Worm (Caenorhabditis elegans): Measurements from ENCODE around the gene cest-35.1.

The cest-35.1 gene

ce11 chrV:5225660-5226059 is 17.3 kb downstream of the cest-35.1 start:
- TF ChIP-seq ceh-83 (GFP tag; optimal IDR thresholded peaks at IDR 0.05), result no peak
- no peak for TF ChIP-seq lin-13 (tag; optimal IDR thresholded peaks at IDR 0.05)
- no peak for TF ChIP-seq hlh-1 (tag; optimal IDR thresholded peaks at IDR 0.05)
- TF ChIP-seq nhr-28 (tag; optimal IDR thresholded peaks at IDR 0.05), result no peak
- TF ChIP-seq drap-1 (GFP tag; optimal IDR thresholded peaks at IDR 0.05), result no peak
- no peak for TF ChIP-seq unc-39 (tag; optimal IDR thresholded peaks at IDR 0.05)
- no peak for TF ChIP-seq mep-1 (tag; optimal IDR thresholded peaks at IDR 0.05)
- TF ChIP-seq bed-3 (GFP tag; optimal IDR thresholded peaks at IDR 0.05), result no peak
- no peak for TF ChIP-seq unc-120 (tag; optimal IDR thresholded peaks at IDR 0.05; ENCODE audit: poor library complexity, severe bottlenecking)
- no peak for TF ChIP-seq lsy-2 (tag; optimal IDR thresholded peaks at IDR 0.05)
- no peak for TF ChIP-seq sem-2 (GFP tag; optimal IDR thresholded peaks at IDR 0.05)
- no peak for TF ChIP-seq sptf-1 (tag; optimal IDR thresholded peaks at IDR 0.05)
- no peak for TF ChIP-seq M03D4.4 (tag; optimal IDR thresholded peaks at IDR 0.05)
- TF ChIP-seq ztf-11 (tag; optimal IDR thresholded peaks at IDR 0.05), result no peak

ce11 chrV:5223044-5223443 is 19.9 kb downstream of the cest-35.1 start, which contains the start of gene Y49G5B.1:
Gene Y49G5B.1, plus strand, starts transcription at chrV:5223367.
- no peak for TF ChIP-seq elt-3 (tag; optimal IDR thresholded peaks at IDR 0.05)
- no peak for TF ChIP-seq ztf-11 (tag; optimal IDR thresholded peaks at IDR 0.05)
- TF ChIP-seq nhr-28 (tag; optimal IDR thresholded peaks at IDR 0.05), result no peak
- TF ChIP-seq nhr-237 (tag; optimal IDR thresholded peaks at IDR 0.05), result no peak
- TF ChIP-seq sptf-1 (tag; optimal IDR thresholded peaks at IDR 0.05), result no peak
- no peak for TF ChIP-seq zip-8 (tag; optimal IDR thresholded peaks at IDR 0.05)
- no peak for TF ChIP-seq unc-62 (GFP tag; optimal IDR thresholded peaks at IDR 0.05)
- TF ChIP-seq M03D4.4 (tag; optimal IDR thresholded peaks at IDR 0.05), result no peak
- no peak for TF ChIP-seq ces-1 (GFP tag; optimal IDR thresholded peaks at IDR 0.05)
- TF ChIP-seq unc-39 (tag; optimal IDR thresholded peaks at IDR 0.05), result no peak
- TF ChIP-seq elt-1 (tag; optimal IDR thresholded peaks at IDR 0.05; ENCODE audit: borderline replicate concordance, insufficient read depth), result no peak
- TF ChIP-seq hlh-1 (tag; optimal IDR thresholded peaks at IDR 0.05), result no peak
- TF ChIP-seq unc-120 (tag; optimal IDR thresholded peaks at IDR 0.05; ENCODE audit: poor library complexity, severe bottlenecking), result no peak
- TF ChIP-seq nhr-76 (tag; optimal IDR thresholded peaks at IDR 0.05), result no peak
- TF ChIP-seq mab-5 (tag; optimal IDR thresholded peaks at IDR 0.05), result no peak
- no peak for TF ChIP-seq mls-2 (tag; optimal IDR thresholded peaks at IDR 0.05)
- TF ChIP-seq cnd-1 (tag; optimal IDR thresholded peaks at IDR 0.05), result no peak
- no peak for TF ChIP-seq mep-1 (tag; optimal IDR thresholded peaks at IDR 0.05)
- TF ChIP-seq lin-32 (GFP tag; optimal IDR thresholded peaks at IDR 0.05), result no peak
- TF ChIP-seq lin-13 (tag; optimal IDR thresholded peaks at IDR 0.05), result no peak

ce11 chrV:5213674-5214073 is 29.3 kb downstream of the cest-35.1 start:
- TF ChIP-seq zip-8 (tag; optimal IDR thresholded peaks at IDR 0.05) (no peak), nhr-76 (tag; optimal IDR thresholded peaks at IDR 0.05) (no peak), nhr-2 (tag; optimal IDR thresholded peaks at IDR 0.05) (no peak), nhr-237 (tag; optimal IDR thresholded peaks at IDR 0.05) (no peak), tbx-8 (GFP tag; optimal IDR thresholded peaks at IDR 0.05) (no peak), lin-32 (GFP tag; optimal IDR thresholded peaks at IDR 0.05) (no peak), flh-1 (GFP tag; optimal IDR thresholded peaks at IDR 0.05) (no peak), unc-120 (tag; optimal IDR thresholded peaks at IDR 0.05; ENCODE audit: poor library complexity, severe bottlenecking) (no peak), cnd-1 (tag; optimal IDR thresholded peaks at IDR 0.05) (no peak), bed-3 (GFP tag; optimal IDR thresholded peaks at IDR 0.05) (no peak), unc-39 (tag; optimal IDR thresholded peaks at IDR 0.05) (no peak), ceh-39 (tag; optimal IDR thresholded peaks at IDR 0.05) (no peak), ztf-11 (tag; optimal IDR thresholded peaks at IDR 0.05) (no peak), drap-1 (GFP tag; optimal IDR thresholded peaks at IDR 0.05) (no peak), mls-2 (tag; optimal IDR thresholded peaks at IDR 0.05) (no peak)

ce11 chrV:5204127-5204526 is 38.8 kb downstream of the cest-35.1 start, which contains the start of gene ttc-37:
Gene ttc-37, plus strand, starts transcription at chrV:5204475.
- TF ChIP-seq nhr-76 (tag; optimal IDR thresholded peaks at IDR 0.05), result no peak
- peak; percentile 3 for TF ChIP-seq nhr-237 (tag; optimal IDR thresholded peaks at IDR 0.05)

DNA sequence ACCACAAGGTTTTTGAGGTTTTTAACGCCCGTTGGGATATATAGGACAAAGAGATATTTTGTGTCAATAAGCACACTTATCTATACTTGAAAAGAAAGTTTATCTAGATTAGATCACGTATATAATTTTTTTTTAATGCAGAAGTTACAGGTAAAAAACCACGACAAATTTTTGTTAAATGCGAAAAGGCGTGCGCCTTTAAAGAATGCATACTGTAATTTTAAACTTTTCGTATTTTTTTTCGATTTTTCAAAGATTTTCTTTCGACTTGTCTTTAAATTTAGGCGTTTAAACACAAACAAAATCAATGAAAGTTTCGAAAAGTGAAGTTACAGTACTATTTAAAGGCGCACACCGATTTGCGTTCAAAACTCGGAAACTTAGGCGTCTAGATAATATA is 39.3 kb downstream of the cest-35.1 start:
- TF ChIP-seq unc-120 (tag; optimal IDR thresholded peaks at IDR 0.05; ENCODE audit: poor library complexity, severe bottlenecking), result no peak

DNA sequence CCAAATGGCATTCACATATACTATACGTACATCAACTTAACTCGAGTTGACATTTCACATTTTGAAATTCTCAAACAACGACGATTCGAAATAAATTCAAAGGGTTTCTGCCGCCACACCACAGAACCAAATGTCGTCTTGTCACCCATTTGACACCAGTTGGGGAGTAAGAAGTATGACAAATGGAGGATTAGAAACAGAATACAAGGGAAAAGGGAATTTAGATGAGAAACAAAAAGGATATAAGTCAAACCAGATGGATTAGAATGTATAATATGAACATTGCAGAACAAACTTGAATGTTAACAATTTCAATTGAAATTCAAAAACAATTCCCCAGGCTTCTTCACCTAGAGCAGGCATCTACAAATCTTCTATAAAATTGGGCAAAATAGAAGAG is 41.2 kb downstream of the cest-35.1 start:
- no peak for TF ChIP-seq nhr-76 (tag; optimal IDR thresholded peaks at IDR 0.05)
- peak; percentile 11 for TF ChIP-seq unc-62 (GFP tag; optimal IDR thresholded peaks at IDR 0.05)
